Worm (Caenorhabditis elegans) whole organism, L4/young adult: ENCODE results near the gene T19H12.15.
"Not testable (repeated sequence)": the region's sequence is repeated elsewhere in the genome, so short reads cannot be mapped to it uniquely, and the experiment has no call there.

ENCODE experiments used
- W03F9.2 ChIP-seq: fragments of 150-350 bp; optimal IDR thresholded peaks from 2 replicates; lab custom pipeline; 2014; ENCODE audit warnings: missing biosample characterization, missing genetic modification characterization
- dao-5 ChIP-seq: sonication (generic microtip); optimal IDR thresholded peaks from 2 replicates; lab custom pipeline; 2016; ENCODE audit warnings: missing genotype, missing genetic modification characterization, moderate library complexity, missing compliant biosample characterization
- him-1 ChIP-seq: sonication (generic microtip); optimal IDR thresholded peaks from 2 replicates; lab custom pipeline; 2016; ENCODE audit warnings: missing genotype, missing genetic modification reagents, missing genetic modification characterization, missing compliant biosample characterization

DNA sequence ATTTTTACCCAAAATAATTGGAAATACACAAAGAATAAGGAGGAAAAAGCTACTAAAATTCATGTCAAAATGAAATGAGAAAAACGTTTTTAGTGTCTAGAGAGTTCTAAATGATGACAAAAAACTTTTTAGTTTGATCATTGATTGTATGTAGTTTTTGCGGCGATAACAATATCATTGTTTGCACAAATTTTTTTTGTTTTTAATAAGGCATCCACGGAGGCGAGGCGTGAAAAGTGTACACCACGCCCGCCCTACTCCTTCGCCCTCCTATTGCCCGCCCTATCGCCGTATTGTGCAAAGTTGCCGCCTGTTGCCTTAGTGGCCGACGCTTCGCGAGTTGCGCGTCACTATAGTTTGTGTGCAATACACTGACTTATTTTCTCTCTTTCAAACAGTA lies 20.9 kb upstream of the T19H12.15 start, which contains the start of gene ugt-10:
- not testable (repeated sequence) for TF ChIP-seq dao-5 (tag; lab: Kevin White, UChicago); him-1 (tag; lab: Kevin White, UChicago); W03F9.2
